Worm (Caenorhabditis elegans) whole organism, late embryonic: ENCODE measurements around the gene srab-10.

Source experiments
- C08G9.2 ChIP-seq: sonication (generic microtip); optimal IDR thresholded peaks from 2 replicates; lab custom pipeline; 2016; ENCODE audit warnings: mild to moderate bottlenecking, missing genetic modification characterization, moderate library complexity, missing compliant biosample characterization
- F13H6.1 ChIP-seq: sonication (generic microtip); optimal IDR thresholded peaks from 2 replicates; lab custom pipeline; 2016; ENCODE audit warnings: missing genetic modification characterization, missing compliant biosample characterization
- T23F11.4 ChIP-seq: fragments of 200-800 bp; sonication (Bioruptor generic); optimal IDR thresholded peaks from 2 replicates; lab custom pipeline; 2018; ENCODE audit warnings: mild to moderate bottlenecking, missing genetic modification characterization, missing compliant biosample characterization
- Y22D7AL.16 ChIP-seq: sonication (generic microtip); optimal IDR thresholded peaks from 2 replicates; lab custom pipeline; 2016; ENCODE audit warnings: missing genetic modification characterization, missing compliant biosample characterization
- ama-1 ChIP-seq: fragments of 150-350 bp; optimal IDR thresholded peaks from 2 replicates; lab custom pipeline; 2014
- ceh-18 ChIP-seq: sonication (generic microtip); optimal IDR thresholded peaks from 2 replicates; lab custom pipeline; 2016; ENCODE audit warnings: missing genetic modification characterization, missing compliant biosample characterization
- ceh-19 ChIP-seq: fragments of 200-800 bp; sonication (Bioruptor generic); optimal IDR thresholded peaks from 2 replicates; lab custom pipeline; 2018; ENCODE audit warnings: mild to moderate bottlenecking, missing genetic modification characterization, missing compliant biosample characterization
- ceh-22 ChIP-seq: sonication (generic microtip); optimal IDR thresholded peaks from 2 replicates; lab custom pipeline; 2017; ENCODE audit warnings: missing biosample characterization, missing genetic modification characterization
- ceh-30 ChIP-seq: fragments of 150-350 bp; optimal IDR thresholded peaks from 2 replicates; lab custom pipeline; 2014; ENCODE audit warnings: missing biosample characterization, missing genetic modification characterization
- ceh-48 ChIP-seq: sonication (generic microtip); optimal IDR thresholded peaks from 2 replicates; lab custom pipeline; 2016; ENCODE audit warnings: missing genetic modification characterization, inconsistent platforms, missing compliant biosample characterization
- ceh-6 ChIP-seq: fragments of 200-800 bp; sonication (Bioruptor generic); optimal IDR thresholded peaks from 2 replicates; lab custom pipeline; 2018; ENCODE audit warnings: mild to moderate bottlenecking, missing genetic modification characterization, missing compliant biosample characterization
- che-1 ChIP-seq: sonication (generic microtip); optimal IDR thresholded peaks from 2 replicates; lab custom pipeline; 2016; ENCODE audit warnings: mild to moderate bottlenecking, missing genetic modification characterization, missing compliant biosample characterization
- dmd-4 ChIP-seq: sonication (generic microtip); optimal IDR thresholded peaks from 2 replicates; lab custom pipeline; 2016; ENCODE audit warnings: borderline replicate concordance, missing genetic modification characterization, missing compliant biosample characterization
- dve-1 ChIP-seq: sonication (generic microtip); optimal IDR thresholded peaks from 2 replicates; lab custom pipeline; 2017; ENCODE audit warnings: antibody characterized with exemption, mild to moderate bottlenecking, missing genetic modification characterization, missing compliant biosample characterization
- elt-2 ChIP-seq: sonication (generic microtip); optimal IDR thresholded peaks from 2 replicates; lab custom pipeline; 2016; ENCODE audit warnings: missing genetic modification reagents, missing genetic modification characterization, missing compliant biosample characterization
- ets-4 ChIP-seq: sonication (generic microtip); optimal IDR thresholded peaks from 2 replicates; lab custom pipeline; 2016; ENCODE audit warnings: missing genetic modification characterization, missing compliant biosample characterization
- eyg-1 ChIP-seq: sonication (generic microtip); optimal IDR thresholded peaks from 2 replicates; lab custom pipeline; 2016; ENCODE audit warnings: missing genotype, missing genetic modification characterization, missing compliant biosample characterization
- fax-1 ChIP-seq: sonication (generic microtip); optimal IDR thresholded peaks from 2 replicates; lab custom pipeline; 2016; ENCODE audit warnings: missing genotype, missing genetic modification characterization, missing compliant biosample characterization
- fkh-10 ChIP-seq: fragments of 150-350 bp; optimal IDR thresholded peaks from 2 replicates; lab custom pipeline; 2014; ENCODE audit warnings: missing biosample characterization, missing genetic modification reagents, missing genetic modification characterization
- fkh-6 ChIP-seq: sonication (generic microtip); optimal IDR thresholded peaks from 2 replicates; lab custom pipeline; 2016; ENCODE audit warnings: missing genetic modification characterization, missing compliant biosample characterization
- gmeb-2 ChIP-seq: sonication (generic microtip); optimal IDR thresholded peaks from 2 replicates; lab custom pipeline; 2016; ENCODE audit warnings: missing genetic modification characterization, inconsistent platforms, missing compliant biosample characterization
- hlh-13 ChIP-seq: fragments of 200-800 bp; sonication (Bioruptor generic); optimal IDR thresholded peaks from 2 replicates; lab custom pipeline; 2018; ENCODE audit warnings: mild to moderate bottlenecking, missing genetic modification characterization, missing compliant biosample characterization
- hlh-15 ChIP-seq: sonication (generic microtip); optimal IDR thresholded peaks from 2 replicates; lab custom pipeline; 2016; ENCODE audit warnings: missing genetic modification characterization, missing compliant biosample characterization
- lim-6 ChIP-seq: sonication (generic microtip); optimal IDR thresholded peaks from 2 replicates; lab custom pipeline; 2016; ENCODE audit warnings: missing genetic modification characterization, missing compliant biosample characterization
- madf-2 ChIP-seq: sonication (generic microtip); optimal IDR thresholded peaks from 2 replicates; lab custom pipeline; 2017; ENCODE audit warnings: missing genetic modification characterization, missing compliant biosample characterization
- mec-3 ChIP-seq: sonication (generic microtip); optimal IDR thresholded peaks from 2 replicates; lab custom pipeline; 2016; ENCODE audit warnings: borderline replicate concordance, missing genetic modification characterization, missing compliant biosample characterization
- nhr-11 ChIP-seq: fragments of 150-350 bp; optimal IDR thresholded peaks from 2 replicates; lab custom pipeline; 2014; ENCODE audit warnings: missing biosample characterization, missing genetic modification characterization
- npax-4 ChIP-seq: sonication (generic microtip); optimal IDR thresholded peaks from 2 replicates; lab custom pipeline; 2016; ENCODE audit warnings: missing genetic modification characterization, missing compliant biosample characterization
- pha-2 ChIP-seq: sonication (generic microtip); optimal IDR thresholded peaks from 2 replicates; lab custom pipeline; 2017; ENCODE audit warnings: mild to moderate bottlenecking, missing genetic modification characterization, missing compliant biosample characterization
- pha-4 ChIP-seq: fragments of 150-350 bp; optimal IDR thresholded peaks from 2 replicates; lab custom pipeline; 2018; ENCODE audit warnings: missing biosample characterization, missing genetic modification reagents, missing genetic modification characterization
- pqm-1 ChIP-seq: sonication (generic microtip); optimal IDR thresholded peaks from 2 replicates; lab custom pipeline; 2016; ENCODE audit warnings: missing genetic modification characterization, missing compliant biosample characterization
- pros-1 ChIP-seq: fragments of 150-350 bp; optimal IDR thresholded peaks from 2 replicates; lab custom pipeline; 2014; ENCODE audit warnings: missing biosample characterization, missing genetic modification reagents, missing genetic modification characterization
- ref-2 ChIP-seq: sonication (generic microtip); optimal IDR thresholded peaks from 2 replicates; lab custom pipeline; 2016; ENCODE audit warnings: missing genetic modification characterization, missing compliant biosample characterization
- sox-4 ChIP-seq: sonication (generic microtip); optimal IDR thresholded peaks from 2 replicates; lab custom pipeline; 2017; ENCODE audit warnings: mild to moderate bottlenecking, missing genetic modification characterization, inconsistent platforms, missing compliant biosample characterization
- syd-9 ChIP-seq: sonication (generic microtip); optimal IDR thresholded peaks from 2 replicates; lab custom pipeline; 2016; ENCODE audit warnings: mild to moderate bottlenecking, missing genetic modification characterization, moderate library complexity, missing compliant biosample characterization
- tbx-7 ChIP-seq: sonication (generic microtip); optimal IDR thresholded peaks from 2 replicates; lab custom pipeline; 2016; ENCODE audit warnings: missing genotype, missing genetic modification characterization, missing compliant biosample characterization
- ttx-3 ChIP-seq: sonication (generic microtip); optimal IDR thresholded peaks from 2 replicates; lab custom pipeline; 2016; ENCODE audit warnings: missing genetic modification reagents, missing genetic modification characterization, missing compliant biosample characterization
- unc-3 ChIP-seq, 2 experiments: fragments of 200-800 bp in 1 of 2; sonication (Bioruptor generic) in 1 of 2; sonication (generic microtip) in 1 of 2; conservative IDR thresholded peaks in 1 of 2; optimal IDR thresholded peaks in 1 of 2; 2 replicates each; pipeline versions ENCODE4 v1.3.6 to Lab custom; 2016 to 2022; ENCODE audit warnings: missing compliant biosample characterization in 2 of 2, missing genetic modification characterization in 2 of 2, missing genetic modification reagents in 1 of 2
- zip-5 ChIP-seq: sonication (generic microtip); optimal IDR thresholded peaks from 2 replicates; lab custom pipeline; 2016; ENCODE audit warnings: missing genetic modification characterization, missing compliant biosample characterization
- ztf-16 ChIP-seq: sonication (generic microtip); optimal IDR thresholded peaks from 2 replicates; lab custom pipeline; 2017; ENCODE audit warnings: missing genetic modification characterization, missing compliant biosample characterization

srab-10 gene

DNA sequence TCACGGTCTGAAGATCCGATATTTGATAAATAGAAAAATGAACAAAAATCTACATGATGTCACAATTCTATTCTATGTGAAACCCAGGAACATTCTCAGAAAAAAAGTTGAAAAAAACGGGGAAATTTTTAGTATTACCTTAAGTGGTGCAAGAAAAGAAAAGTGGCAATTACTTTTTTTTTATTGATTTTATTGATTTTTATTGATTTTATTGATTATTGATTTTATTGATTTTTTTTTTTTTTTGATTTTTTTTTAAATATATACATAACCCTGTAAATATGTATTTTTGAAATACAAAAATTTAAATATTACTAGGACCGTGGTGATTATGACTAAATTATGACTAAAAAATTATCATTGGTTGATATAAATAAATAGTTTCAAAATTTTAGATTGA is 27.2 kb upstream of the srab-10 start:
- TF ChIP-seq ets-4 (no peak), ztf-16 (no peak), mec-3 (no peak), madf-2 (tag; lab: Kevin White, UChicago) (no peak), fkh-6 (tag; lab: Kevin White, UChicago) (no peak), ceh-30 (no peak)
- TF ChIP-seq, all 69 proteins: peak for 0

DNA sequence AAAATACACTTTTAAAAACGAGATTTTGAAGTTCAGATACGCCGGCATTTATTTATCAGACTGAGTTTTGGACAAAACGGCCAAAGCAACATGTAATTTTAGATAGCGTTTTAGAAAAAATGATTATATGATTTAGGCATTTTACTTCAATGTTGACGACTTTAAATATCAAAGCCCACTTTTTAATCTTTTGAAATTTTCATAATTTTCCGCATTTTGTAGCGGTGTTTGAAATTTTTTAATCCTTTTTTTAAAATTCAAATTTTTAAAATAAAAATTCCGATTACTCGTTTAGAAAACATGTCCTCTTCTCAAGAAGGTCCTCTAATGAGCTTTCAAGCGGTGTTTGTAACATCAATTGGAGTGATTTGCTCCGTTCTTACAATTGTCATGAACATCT is 25.4 kb upstream of the srab-10 start, which contains the start of gene srbc-6:
srbc-6 (plus strand) TSS at position 301 of the 400 bp plus-strand sequence.
- no peak for TF ChIP-seq pha-4 (tag; lab: Kevin White, UChicago)
- no peak for TF ChIP-seq nhr-11 (tag; lab: Kevin White, UChicago)
- no peak for TF ChIP-seq ceh-22 (tag; lab: Kevin White, UChicago)
- TF ChIP-seq zip-5 (tag; lab: Kevin White, UChicago), result no peak
- TF ChIP-seq ztf-16, result no peak
- no peak for TF ChIP-seq ceh-48 (tag; lab: Kevin White, UChicago)
- no peak for TF ChIP-seq fkh-10 (GFP tag; lab: Kevin White, UChicago)
- TF ChIP-seq fkh-6 (tag; lab: Kevin White, UChicago), result no peak
- no peak for TF ChIP-seq pha-2 (tag; lab: Kevin White, UChicago)
- no peak for TF ChIP-seq dve-1 (tag; lab: Kevin White, UChicago)
- no peak for TF ChIP-seq hlh-13
- TF ChIP-seq lim-6, result no peak
- no peak for TF ChIP-seq ceh-6 (GFP tag; lab: Kevin White, UChicago)
- TF ChIP-seq F13H6.1 (tag; lab: Kevin White, UChicago), result no peak
- TF ChIP-seq eyg-1 (tag; lab: Kevin White, UChicago), result no peak
- TF ChIP-seq mec-3, result no peak
- no peak for TF ChIP-seq pros-1

DNA sequence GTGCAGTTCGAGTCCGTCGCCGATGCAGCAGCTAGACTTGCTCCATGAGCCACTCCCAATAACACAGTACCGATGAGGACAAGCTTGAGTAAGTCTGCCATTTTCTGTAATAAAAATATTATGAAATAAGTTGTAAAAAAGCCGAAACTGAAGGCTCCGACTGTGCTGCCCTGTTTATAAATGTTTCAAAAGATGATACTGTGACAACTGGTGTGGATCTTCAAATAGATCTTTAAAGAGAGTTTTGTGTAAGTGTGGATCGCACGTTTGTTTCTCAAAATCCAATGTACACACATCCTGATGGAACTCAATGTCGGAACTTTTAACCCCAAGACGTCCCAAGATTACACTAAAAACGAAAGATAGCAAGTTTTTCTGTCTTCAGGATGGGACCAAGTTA is 24.3 kb upstream of the srab-10 start, which contains the start of gene C36C5.15:
C36C5.15 (minus strand) TSS at position 101 of the 400 bp plus-strand sequence.
- TF ChIP-seq pqm-1 (tag; lab: Kevin White, UChicago) (no peak), syd-9 (tag; lab: Kevin White, UChicago) (no peak), lim-6 (no peak), dmd-4 (tag; lab: Kevin White, UChicago) (no peak), T23F11.4 (GFP tag; lab: Kevin White, UChicago) (no peak), dve-1 (tag; lab: Kevin White, UChicago) (no peak), pros-1 (no peak), eyg-1 (tag; lab: Kevin White, UChicago) (no peak), ref-2 (no peak), ztf-16 (no peak), gmeb-2 (tag; lab: Kevin White, UChicago) (no peak), hlh-13 (no peak), nhr-11 (tag; lab: Kevin White, UChicago) (no peak), sox-4 (tag; lab: Kevin White, UChicago) (no peak), ttx-3 (no peak), ceh-19 (GFP tag; lab: Kevin White, UChicago) (no peak)

DNA sequence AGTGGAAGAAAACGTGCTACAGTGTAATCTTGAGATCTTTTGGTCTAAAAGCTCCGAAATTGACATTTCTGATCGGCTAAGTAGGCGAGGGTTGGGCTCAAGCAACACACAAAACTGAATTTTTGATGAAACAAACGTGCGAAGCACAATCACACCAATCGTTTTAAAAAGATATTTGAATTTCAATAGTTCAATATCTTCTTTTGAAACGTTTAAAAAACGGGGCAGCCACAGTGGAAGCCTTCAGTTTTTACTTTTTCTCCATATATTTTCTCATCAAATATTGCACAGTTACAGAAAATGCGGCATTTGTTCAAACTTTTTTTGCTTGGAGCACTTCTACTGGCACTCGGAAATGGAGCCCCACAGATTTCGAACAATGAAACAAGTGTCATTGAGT is 21.9 kb upstream of the srab-10 start, which contains the start of gene C36C5.4:
C36C5.4 (plus strand) TSS at position 301 of the 400 bp plus-strand sequence.
- TF ChIP-seq sox-4 (tag; lab: Kevin White, UChicago) (no peak), che-1 (tag; lab: Kevin White, UChicago) (no peak), ceh-22 (tag; lab: Kevin White, UChicago) (no peak), Y22D7AL.16 (tag; lab: Kevin White, UChicago) (no peak), fax-1 (tag; lab: Kevin White, UChicago) (no peak), ama-1 (lab: Kevin White, UChicago) (no peak), unc-3 (GFP tag; conservative IDR thresholded peaks at IDR 0.05; lab: Robert Waterston, UW) (no peak), unc-3 (tag; optimal IDR thresholded peaks at IDR 0.05; lab: Kevin White, UChicago) (no peak), ref-2 (no peak), tbx-7 (no peak), syd-9 (tag; lab: Kevin White, UChicago) (no peak), T23F11.4 (GFP tag; lab: Kevin White, UChicago) (no peak), ceh-6 (GFP tag; lab: Kevin White, UChicago) (no peak), npax-4 (no peak), elt-2 (tag; lab: Kevin White, UChicago) (no peak), C08G9.2 (no peak), ztf-16 (no peak), ceh-18 (tag; lab: Kevin White, UChicago) (no peak), hlh-15 (tag; lab: Kevin White, UChicago) (no peak)
